Fruit fly (Drosophila melanogaster): ENCODE measurements around the gene CG12321.

DNA sequence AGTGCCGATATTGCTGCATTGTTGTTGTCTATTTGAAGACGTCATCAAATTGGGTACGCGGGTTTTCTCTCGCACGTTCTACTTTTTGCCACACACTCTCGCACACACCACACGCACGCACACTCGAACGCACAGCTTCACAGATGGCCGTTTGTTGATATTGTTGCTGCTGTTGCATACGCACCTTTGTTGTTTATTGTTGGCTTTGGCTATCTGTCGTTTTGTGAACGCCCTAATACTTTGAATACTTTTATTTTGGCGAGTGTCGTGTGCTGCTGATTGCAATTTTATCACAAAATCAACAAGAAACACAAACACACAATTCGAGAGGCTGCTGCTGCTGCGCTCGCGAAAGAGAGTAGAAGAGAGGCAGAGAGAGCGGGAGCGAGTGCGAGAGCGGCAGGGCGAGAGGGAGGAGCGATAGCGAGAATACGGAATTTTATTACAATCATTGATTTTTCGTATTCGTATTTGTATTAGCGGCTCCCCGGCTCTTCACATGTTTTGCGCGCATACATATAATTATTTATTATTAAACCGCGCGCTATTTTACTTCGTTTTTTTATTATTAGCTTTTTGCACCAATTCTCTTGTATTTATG is 10.1 kb upstream of the CG12321 start:
- TF ChIP-seq h (optimal IDR thresholded peaks at IDR 0.05) (no peak), insv (optimal IDR thresholded peaks at IDR 0.05) (no peak), Sin3A (optimal IDR thresholded peaks at IDR 0.05) (no peak)
